Worm (Caenorhabditis elegans) whole organism, mixed stage, embryonic: ENCODE data around the gene str-200.

ENCODE experiments used
- elt-1 ChIP-seq: sonication (generic microtip); optimal IDR thresholded peaks from 2 replicates; lab custom pipeline; 2017; ENCODE audit warnings: missing genetic modification characterization, mild to moderate bottlenecking, missing compliant biosample characterization, antibody characterized with exemption, moderate library complexity, borderline replicate concordance; ENCODE audit not compliant: insufficient read depth
- hlh-1 ChIP-seq: fragments of 150-350 bp; optimal IDR thresholded peaks from 2 replicates; lab custom pipeline; 2014; ENCODE audit warnings: missing biosample characterization, missing genetic modification reagents, missing genetic modification characterization
- lsy-2 ChIP-seq: fragments of 150-350 bp; optimal IDR thresholded peaks from 2 replicates; lab custom pipeline; 2014; ENCODE audit warnings: missing biosample characterization, missing genetic modification characterization
- mep-1 ChIP-seq: fragments of 150-350 bp; optimal IDR thresholded peaks from 2 replicates; lab custom pipeline; 2017; ENCODE audit warnings: missing biosample characterization, missing genetic modification reagents, missing genetic modification characterization, inconsistent platforms
- nhr-237 ChIP-seq: fragments of 150-350 bp; optimal IDR thresholded peaks from 2 replicates; lab custom pipeline; 2014; ENCODE audit warnings: missing biosample characterization, missing genetic modification characterization
- snpc-4 ChIP-seq: fragments of 150-350 bp; optimal IDR thresholded peaks from 2 replicates; lab custom pipeline; 2014; ENCODE audit warnings: missing biosample characterization, missing genetic modification characterization
- tbx-8 ChIP-seq: fragments of 200-800 bp; sonication (Bioruptor generic); optimal IDR thresholded peaks from 2 replicates; lab custom pipeline; 2018; ENCODE audit warnings: mild to moderate bottlenecking, missing genetic modification characterization, moderate library complexity, missing compliant biosample characterization

ce11 chrV:17469180-17469579 lies 11.2 kb upstream of the str-200 start, which contains the start of gene F20E11.17:
- TF ChIP-seq snpc-4 (tag; lab: Kevin White, UChicago) (no peak), hlh-1 (tag; lab: Kevin White, UChicago) (no peak), tbx-8 (GFP tag; lab: Kevin White, UChicago) (no peak), lsy-2 (tag; lab: Kevin White, UChicago) (no peak), nhr-237 (no peak), elt-1 (tag; lab: Kevin White, UChicago) (no peak), mep-1 (tag; lab: Kevin White, UChicago) (no peak)
